Worm (Caenorhabditis elegans): Measurements from ENCODE around the gene C34E10.10.

Gene C34E10.10

DNA sequence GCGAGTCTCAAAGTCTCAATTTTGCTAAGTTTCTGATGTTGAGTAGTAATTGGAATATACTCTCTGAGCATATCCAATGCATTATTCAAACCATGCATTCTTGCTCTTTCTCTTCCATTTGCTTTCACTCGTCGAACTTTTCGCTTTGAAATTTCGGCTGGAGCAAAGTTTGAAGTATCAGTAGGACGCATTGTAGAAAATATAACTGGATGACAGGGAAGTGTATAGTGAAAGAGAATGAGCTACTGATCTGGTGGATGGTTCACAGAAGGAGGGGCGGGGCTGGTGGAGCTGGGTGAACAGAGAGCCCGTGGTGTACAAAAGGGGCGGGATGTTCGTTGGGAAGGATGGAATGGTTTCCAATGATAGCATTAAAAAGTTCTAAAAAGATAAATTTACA lies 14.2 kb upstream of the C34E10.10 start:
- TF ChIP-seq unc-62 (GFP tag; optimal IDR thresholded peaks at IDR 0.05) = no peak

DNA sequence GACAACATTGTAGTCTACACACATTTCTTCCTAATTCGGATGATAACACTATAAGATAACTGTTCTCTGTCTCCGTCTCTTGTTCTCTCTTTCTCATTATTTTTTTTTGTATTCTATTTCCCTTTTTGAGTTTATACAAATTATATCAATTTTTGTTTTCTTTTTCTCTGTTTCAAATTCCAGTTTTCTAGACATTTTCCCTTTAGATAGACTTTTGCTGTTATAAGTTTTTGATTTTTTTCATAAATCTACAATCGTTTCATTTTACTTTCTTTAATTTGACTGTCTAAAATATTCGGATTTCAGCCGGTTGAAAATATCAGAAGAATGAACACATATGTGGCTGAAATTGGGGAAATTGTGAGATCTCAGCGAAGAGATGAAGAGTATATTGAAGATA lies 8.4 kb upstream of the C34E10.10 start, which contains the start of gene prx-10:
Gene prx-10 (plus strand): TSS at position 301 of the 400 bp plus-strand sequence.
- TF ChIP-seq unc-62 (GFP tag; optimal IDR thresholded peaks at IDR 0.05) = no peak

ce11 chrIII:5234312-5234711 lies 6.6 kb upstream of the C34E10.10 start, which contains the start of gene mrps-26:
mrps-26 (plus strand) TSS chrIII:5234612.
- no peak for TF ChIP-seq unc-62 (GFP tag; optimal IDR thresholded peaks at IDR 0.05)

DNA sequence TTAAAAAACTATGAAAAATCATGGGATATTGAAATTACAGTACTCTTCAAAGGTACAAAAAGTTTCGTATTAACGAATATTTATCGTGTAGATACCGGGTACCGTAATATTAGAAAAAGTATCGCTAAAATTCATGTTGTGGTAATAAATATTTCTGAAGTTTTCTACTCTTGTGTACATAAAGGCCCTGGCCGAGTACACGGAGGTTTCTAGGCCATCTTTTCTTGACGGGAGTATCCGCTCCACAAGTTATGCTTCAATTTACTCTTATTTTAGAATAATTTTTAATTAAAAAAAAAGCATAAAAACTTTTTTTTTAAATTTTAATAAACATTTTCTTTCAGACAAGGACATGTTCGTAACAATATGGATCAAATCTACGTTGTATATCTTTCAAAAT lies 5.5 kb upstream of the C34E10.10 start:
- TF ChIP-seq unc-62 (GFP tag; optimal IDR thresholded peaks at IDR 0.05) = no peak

- no peak for TF ChIP-seq unc-62 (GFP tag; optimal IDR thresholded peaks at IDR 0.05)
Measured at ce11 chrIII:5230415-5230814, 2.7 kb upstream of the C34E10.10 start, which contains the start of gene prmt-5. prmt-5 (plus strand) TSS chrIII:5230555.

DNA sequence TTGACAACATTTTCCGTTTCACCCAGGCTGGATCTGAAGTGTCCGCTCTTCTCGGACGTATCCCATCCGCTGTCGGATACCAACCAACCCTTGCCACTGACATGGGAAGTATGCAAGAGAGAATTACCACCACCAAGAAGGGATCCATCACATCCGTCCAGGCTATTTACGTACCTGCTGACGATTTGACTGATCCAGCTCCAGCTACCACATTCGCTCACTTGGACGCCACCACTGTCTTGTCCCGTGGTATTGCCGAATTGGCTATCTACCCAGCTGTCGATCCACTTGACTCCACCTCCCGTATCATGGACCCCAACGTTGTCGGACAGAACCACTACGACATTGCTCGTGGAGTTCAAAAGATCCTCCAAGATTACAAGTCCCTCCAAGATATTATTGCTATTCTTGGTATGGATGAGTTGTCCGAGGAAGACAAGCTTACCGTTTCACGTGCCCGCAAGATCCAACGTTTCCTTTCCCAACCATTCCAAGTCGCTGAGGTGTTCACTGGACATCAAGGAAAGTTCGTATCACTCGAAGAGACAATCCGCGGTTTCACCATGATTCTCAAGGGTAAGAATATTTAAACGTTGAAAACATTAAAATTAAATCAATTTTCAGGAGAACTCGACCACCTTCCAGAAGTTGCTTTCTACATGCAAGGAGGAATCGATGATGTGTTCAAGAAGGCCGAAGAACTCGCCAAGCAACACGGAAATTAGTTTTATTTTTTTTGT lies 2.0 kb upstream of the C34E10.10 start:
- no peak for TF ChIP-seq unc-62 (GFP tag; optimal IDR thresholded peaks at IDR 0.05)

- TF ChIP-seq unc-62 (GFP tag; optimal IDR thresholded peaks at IDR 0.05) = no peak
Measured at ce11 chrIII:5228839-5229238, 1.2 kb upstream of the C34E10.10 start.

- no peak for TF ChIP-seq unc-62 (GFP tag; optimal IDR thresholded peaks at IDR 0.05)
Measured at ce11 chrIII:5225321-5225720, 2.4 kb downstream of the C34E10.10 start, which contains the start of gene nex-1. nex-1 (plus strand) TSS chrIII:5225621.

- no peak for TF ChIP-seq unc-62 (GFP tag; optimal IDR thresholded peaks at IDR 0.05)
Measured at ce11 chrIII:5224908-5225307, 2.8 kb downstream of the C34E10.10 start.

- TF ChIP-seq unc-62 (GFP tag; optimal IDR thresholded peaks at IDR 0.05) = no peak
Measured at ce11 chrIII:5222777-5223176, 4.9 kb downstream of the C34E10.10 start.

DNA sequence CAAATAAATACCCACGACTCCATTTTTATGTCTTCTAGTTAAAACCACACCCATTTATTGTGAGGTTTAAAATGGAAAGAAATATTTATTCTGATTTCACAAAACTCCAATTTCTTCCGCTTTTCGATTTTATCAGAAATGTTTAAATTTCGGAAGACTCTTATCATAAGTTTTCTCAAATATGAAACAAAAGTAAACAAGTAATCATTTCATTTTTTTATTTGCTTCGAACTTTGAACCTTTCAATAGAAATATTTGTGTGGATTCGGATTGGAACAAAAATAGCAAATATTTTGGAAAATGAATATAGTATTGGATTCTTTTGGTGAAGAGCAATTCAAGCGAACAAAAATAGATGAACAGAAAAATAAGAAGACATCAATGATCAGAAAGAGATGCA lies 5.9 kb downstream of the C34E10.10 start:
- no peak for TF ChIP-seq unc-62 (GFP tag; optimal IDR thresholded peaks at IDR 0.05)

- no peak for TF ChIP-seq unc-62 (GFP tag; optimal IDR thresholded peaks at IDR 0.05)
Measured at ce11 chrIII:5218687-5219086, 9.0 kb downstream of the C34E10.10 start, which contains the start of gene ZC155.2. ZC155.2 (plus strand) TSS chrIII:5218987.

DNA sequence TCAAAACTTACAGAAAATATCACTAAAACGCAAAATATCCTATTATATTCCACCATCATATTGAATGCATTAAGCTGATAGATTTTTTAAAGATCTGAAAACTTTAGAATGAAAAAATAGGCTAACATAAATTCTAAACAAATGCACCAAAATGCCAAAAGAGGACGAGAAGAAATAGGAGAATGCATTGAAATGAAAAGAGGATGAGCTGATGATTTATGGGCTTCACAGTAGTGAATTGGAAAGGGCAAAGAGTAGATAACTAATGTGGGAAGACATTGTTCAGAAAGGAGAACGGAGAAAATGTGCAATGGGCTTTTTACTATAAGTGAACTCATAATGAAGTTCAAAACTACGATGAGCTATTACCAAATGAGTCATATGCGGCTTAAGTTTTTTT lies 10.2 kb downstream of the C34E10.10 start, which contains the start of gene cutl-19:
Gene cutl-19 (minus strand): TSS at position 101 of the 400 bp plus-strand sequence.
- TF ChIP-seq unc-62 (GFP tag; optimal IDR thresholded peaks at IDR 0.05) = no peak

DNA sequence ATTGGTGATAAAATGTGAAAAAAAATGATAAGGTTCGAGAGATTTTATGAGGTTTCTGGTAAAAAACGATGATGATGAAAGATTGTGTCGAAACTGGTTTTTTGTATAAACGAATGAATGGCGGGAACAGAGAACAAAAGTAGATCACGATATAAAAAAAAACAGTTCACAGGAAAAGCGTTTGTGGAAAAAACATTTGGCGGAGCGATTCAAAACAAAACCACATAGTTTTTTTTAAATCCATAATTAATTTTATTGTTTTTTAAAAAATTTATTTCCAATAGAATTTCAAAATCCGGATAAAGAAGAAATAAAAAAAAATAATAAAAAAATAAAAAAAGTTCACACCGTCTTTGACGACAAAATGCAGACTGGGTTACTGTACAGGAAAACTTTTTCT lies 12.3 kb downstream of the C34E10.10 start, which contains the start of gene ZC155.4:
Gene ZC155.4 (minus strand): TSS at position 101 of the 400 bp plus-strand sequence.
- no peak for TF ChIP-seq unc-62 (GFP tag; optimal IDR thresholded peaks at IDR 0.05)

DNA sequence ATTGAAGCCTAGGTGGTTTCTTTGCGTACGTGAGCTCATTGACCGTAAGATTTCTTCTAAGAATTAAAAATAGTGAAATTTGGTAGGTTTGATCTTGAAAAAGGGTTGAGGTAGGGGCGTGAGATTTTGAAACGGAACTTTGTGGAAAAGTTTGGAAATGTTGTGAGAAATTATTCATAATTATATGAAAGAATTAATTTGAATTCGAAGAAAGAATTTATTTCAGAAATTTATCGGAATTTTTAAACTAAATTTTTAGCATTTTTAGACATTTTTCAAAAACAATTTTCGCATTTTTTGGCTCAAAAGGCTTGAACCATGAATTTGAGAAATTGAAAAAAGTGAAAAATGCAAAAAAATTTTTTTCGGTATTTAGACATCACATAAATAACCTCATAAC lies 13.5 kb downstream of the C34E10.10 start:
- TF ChIP-seq unc-62 (GFP tag; optimal IDR thresholded peaks at IDR 0.05) = no peak

- TF ChIP-seq unc-62 (GFP tag; optimal IDR thresholded peaks at IDR 0.05) = no peak
Measured at ce11 chrIII:5210269-5210668, 17.4 kb downstream of the C34E10.10 start.

DNA sequence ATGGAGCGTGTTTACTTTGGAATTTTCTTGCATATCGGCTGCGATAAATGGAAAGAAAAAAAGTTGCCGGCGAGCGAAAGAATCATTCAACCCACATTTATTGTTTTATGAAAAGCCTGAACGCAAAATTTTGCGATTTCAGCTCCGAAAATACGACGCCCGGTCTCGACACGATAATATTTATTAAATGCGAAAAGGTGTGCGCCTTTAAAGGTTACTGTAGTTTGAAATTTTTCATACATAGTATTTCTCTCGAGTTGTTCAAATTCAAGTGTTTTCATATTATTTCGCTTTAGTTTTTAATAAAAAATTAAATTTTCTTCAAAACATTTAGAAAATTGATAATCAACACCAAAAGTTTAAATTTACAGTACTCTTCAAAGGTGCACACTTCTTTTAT lies 18.7 kb downstream of the C34E10.10 start, which contains the start of gene syx-16:
Gene syx-16 (minus strand): TSS at position 118 of the 400 bp plus-strand sequence.
- TF ChIP-seq unc-62 (GFP tag; optimal IDR thresholded peaks at IDR 0.05) = no peak

Data from whole organism, dauer.